Worm (Caenorhabditis elegans): ENCODE data around the gene nyn-3.

Gene nyn-3

DNA sequence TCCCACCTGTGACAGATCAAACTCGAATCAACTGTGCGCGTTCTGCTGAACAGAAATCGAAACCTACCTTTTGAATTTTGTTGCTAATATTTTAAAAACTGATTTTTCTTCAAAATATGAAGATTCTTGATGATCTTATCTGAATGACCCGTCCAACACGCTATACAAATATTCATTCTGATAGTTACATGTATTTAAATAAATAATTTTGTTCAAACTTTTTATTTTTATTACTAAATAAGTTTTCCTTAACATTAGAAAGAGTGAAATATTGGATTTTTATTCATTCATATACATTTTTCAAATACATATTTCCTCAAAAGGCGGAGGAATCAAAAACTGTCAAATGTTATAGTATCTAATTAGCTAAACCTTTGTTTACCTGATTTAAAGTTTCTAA is 24.4 kb downstream of the nyn-3 start, which contains the start of gene F13H8.8:
Gene F13H8.8, minus strand, starts transcription at position 101 of the 400 bp plus-strand sequence.
- TF ChIP-seq flt-1 (GFP tag; IDR thresholded peaks at IDR 0.05) (no peak), ref-1 (GFP tag; conservative IDR thresholded peaks at IDR 0.05) (no peak), T22C8.4 (GFP tag; IDR thresholded peaks at IDR 0.05) (no peak), ztf-29 (GFP tag; IDR thresholded peaks at IDR 0.05) (no peak), cog-1 (tag; optimal IDR thresholded peaks at IDR 0.05) (no peak), klf-2 (GFP tag; conservative IDR thresholded peaks at IDR 0.05) (no peak), tab-1 (GFP tag; IDR thresholded peaks at IDR 0.05) (no peak), ztf-23 (GFP tag; IDR thresholded peaks at IDR 0.05) (no peak), med-1 (GFP tag; optimal IDR thresholded peaks at IDR 0.05; ENCODE audit: insufficient read depth) (no peak)

DNA sequence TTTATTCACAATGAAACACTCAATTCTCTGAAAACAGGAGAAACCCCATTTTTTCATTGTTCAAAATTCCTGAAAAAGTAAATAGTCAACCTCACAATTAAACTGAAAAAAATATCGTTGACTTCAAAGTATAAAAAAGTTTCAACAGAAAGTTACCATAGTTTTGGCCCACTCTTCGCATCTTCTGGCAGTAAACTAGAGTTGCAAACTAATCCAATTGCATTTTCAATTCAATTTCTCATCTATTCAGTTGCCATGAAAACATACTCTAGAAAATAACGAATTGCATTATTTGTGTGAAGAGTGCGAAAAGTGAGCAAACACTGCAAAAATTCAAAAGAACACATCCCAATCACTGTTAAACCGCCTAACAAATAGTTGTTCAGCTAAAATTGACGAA is 28.7 kb downstream of the nyn-3 start, which contains the start of gene F13H8.3:
Gene F13H8.3, plus strand, starts transcription at position 301 of the 400 bp plus-strand sequence.
- TF ChIP-seq ztf-23 (GFP tag; IDR thresholded peaks at IDR 0.05) (no peak), T22C8.4 (GFP tag; IDR thresholded peaks at IDR 0.05) (no peak), cog-1 (tag; optimal IDR thresholded peaks at IDR 0.05) (no peak), ref-1 (GFP tag; conservative IDR thresholded peaks at IDR 0.05) (no peak), med-1 (GFP tag; optimal IDR thresholded peaks at IDR 0.05; ENCODE audit: insufficient read depth) (no peak), tab-1 (GFP tag; IDR thresholded peaks at IDR 0.05) (no peak), ztf-29 (GFP tag; IDR thresholded peaks at IDR 0.05) (no peak), flt-1 (GFP tag; IDR thresholded peaks at IDR 0.05) (no peak), klf-2 (GFP tag; conservative IDR thresholded peaks at IDR 0.05) (no peak)

DNA sequence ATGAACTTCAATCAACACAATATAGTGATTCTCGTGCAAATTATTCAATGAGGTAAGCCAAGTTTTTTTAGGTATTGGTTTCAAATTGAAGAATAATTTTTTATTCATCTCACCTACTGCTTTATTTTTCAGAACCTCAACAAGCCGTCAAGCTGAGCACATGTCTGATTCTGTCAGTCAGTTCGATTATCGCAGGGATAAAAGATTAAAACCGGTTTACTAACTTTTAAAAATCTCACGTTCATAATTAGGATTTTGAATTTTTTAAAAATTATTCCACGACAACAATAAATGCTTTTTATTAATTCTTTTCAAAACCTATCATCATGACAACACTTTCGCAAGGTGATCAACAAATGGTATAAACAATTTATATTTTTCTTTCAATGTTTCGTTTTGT is 30.2 kb downstream of the nyn-3 start, which contains the start of gene F13H8.12:
Gene F13H8.12, plus strand, starts transcription at position 301 of the 400 bp plus-strand sequence.
- TF ChIP-seq cog-1 (tag; optimal IDR thresholded peaks at IDR 0.05) (no peak), tab-1 (GFP tag; IDR thresholded peaks at IDR 0.05) (no peak), ref-1 (GFP tag; conservative IDR thresholded peaks at IDR 0.05) (no peak), T22C8.4 (GFP tag; IDR thresholded peaks at IDR 0.05) (no peak), flt-1 (GFP tag; IDR thresholded peaks at IDR 0.05) (no peak), med-1 (GFP tag; optimal IDR thresholded peaks at IDR 0.05; ENCODE audit: insufficient read depth) (no peak), ztf-29 (GFP tag; IDR thresholded peaks at IDR 0.05) (no peak), ztf-23 (GFP tag; IDR thresholded peaks at IDR 0.05) (no peak), klf-2 (GFP tag; conservative IDR thresholded peaks at IDR 0.05) (no peak)

DNA sequence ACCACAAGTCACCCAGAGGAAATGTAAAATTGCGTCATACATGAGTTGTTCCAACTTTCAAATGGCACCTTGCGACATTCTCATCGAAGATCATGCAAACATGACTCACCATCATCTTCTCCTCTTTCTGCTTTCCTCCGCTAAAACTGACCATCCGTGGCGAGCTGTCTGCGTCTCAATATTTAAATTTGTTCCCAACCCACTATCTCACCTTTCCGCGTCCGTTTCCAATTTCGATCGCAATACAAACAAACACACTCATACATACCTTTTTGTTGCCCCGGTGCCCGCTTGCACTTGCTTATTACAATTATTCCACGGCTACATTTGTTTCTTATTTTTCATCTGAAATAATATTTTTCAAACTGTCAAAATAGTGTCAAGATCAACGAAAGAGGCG is 31.7 kb downstream of the nyn-3 start, which contains the start of gene nmgp-1:
Gene nmgp-1, plus strand, starts transcription at position 174 of the 400 bp plus-strand sequence.
- TF ChIP-seq cog-1 (tag; optimal IDR thresholded peaks at IDR 0.05) (no peak), klf-2 (GFP tag; conservative IDR thresholded peaks at IDR 0.05) (no peak), ztf-23 (GFP tag; IDR thresholded peaks at IDR 0.05) (no peak), ref-1 (GFP tag; conservative IDR thresholded peaks at IDR 0.05) (no peak), med-1 (GFP tag; optimal IDR thresholded peaks at IDR 0.05; ENCODE audit: insufficient read depth) (no peak), T22C8.4 (GFP tag; IDR thresholded peaks at IDR 0.05) (no peak), flt-1 (GFP tag; IDR thresholded peaks at IDR 0.05) (no peak), tab-1 (GFP tag; IDR thresholded peaks at IDR 0.05) (no peak), ztf-29 (GFP tag; IDR thresholded peaks at IDR 0.05) (no peak)

DNA sequence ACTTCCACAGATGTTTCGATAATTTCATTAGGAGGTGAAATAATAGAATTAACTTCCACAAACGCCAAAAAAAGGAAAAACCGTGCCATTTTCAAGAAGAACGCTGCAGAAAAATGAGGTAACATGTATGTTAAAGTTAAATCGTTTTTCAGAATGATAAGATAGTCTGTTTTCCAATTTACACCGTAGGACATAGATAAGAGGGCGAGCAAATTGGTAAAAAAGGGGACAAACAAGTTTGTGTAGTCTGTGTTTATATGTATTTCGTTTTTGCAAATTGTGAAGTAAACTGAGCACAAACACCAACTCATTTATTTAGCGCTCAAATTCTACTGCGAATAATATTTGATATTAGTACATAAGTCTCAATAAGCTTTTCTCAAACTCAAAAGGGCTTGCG is 32.6 kb downstream of the nyn-3 start, which contains the start of gene F13H8.11:
Gene F13H8.11, minus strand, starts transcription at position 155 of the 400 bp plus-strand sequence.
- no peak for TF ChIP-seq ztf-29 (GFP tag; IDR thresholded peaks at IDR 0.05)
- no peak for TF ChIP-seq ztf-23 (GFP tag; IDR thresholded peaks at IDR 0.05)
- TF ChIP-seq klf-2 (GFP tag; conservative IDR thresholded peaks at IDR 0.05), result no peak
- no peak for TF ChIP-seq flt-1 (GFP tag; IDR thresholded peaks at IDR 0.05)
- TF ChIP-seq T22C8.4 (GFP tag; IDR thresholded peaks at IDR 0.05), result no peak
- TF ChIP-seq cog-1 (tag; optimal IDR thresholded peaks at IDR 0.05), result no peak
- TF ChIP-seq ref-1 (GFP tag; conservative IDR thresholded peaks at IDR 0.05), result no peak
- TF ChIP-seq med-1 (GFP tag; optimal IDR thresholded peaks at IDR 0.05; ENCODE audit: insufficient read depth), result no peak
- TF ChIP-seq tab-1 (GFP tag; IDR thresholded peaks at IDR 0.05), result no peak

DNA sequence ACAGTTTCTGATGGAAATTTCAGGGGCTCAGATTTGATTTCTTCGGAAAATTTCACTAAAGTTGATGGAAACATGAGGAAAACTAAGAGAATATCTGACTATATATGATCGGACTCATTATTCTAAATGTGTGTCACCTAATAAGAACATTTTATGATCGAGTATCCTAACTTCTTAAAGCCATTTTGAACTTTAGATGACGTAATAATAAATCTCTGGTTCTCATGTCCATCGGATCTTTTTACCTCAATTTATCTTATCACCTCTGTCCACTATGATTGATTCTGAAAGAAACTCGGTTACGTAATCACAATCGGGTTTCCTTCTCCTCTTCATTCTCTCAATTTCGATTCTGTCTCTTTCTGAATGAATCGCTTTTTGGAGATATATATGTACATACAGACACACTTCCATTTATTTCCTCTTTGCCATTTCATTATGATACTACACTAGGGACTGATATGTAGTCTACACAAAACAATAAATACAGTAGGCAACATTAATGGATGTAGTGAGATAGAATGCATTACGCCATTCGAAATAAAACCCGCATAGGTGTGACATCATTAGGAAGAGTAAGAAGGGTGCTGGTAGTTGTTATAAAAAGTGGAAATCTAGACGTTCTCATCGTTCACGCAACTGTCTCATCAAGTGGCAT is 35.1 kb downstream of the nyn-3 start:
- no peak for TF ChIP-seq cog-1 (tag; optimal IDR thresholded peaks at IDR 0.05)
- TF ChIP-seq ztf-29 (GFP tag; IDR thresholded peaks at IDR 0.05), result no peak
- TF ChIP-seq tab-1 (GFP tag; IDR thresholded peaks at IDR 0.05), result no peak
- TF ChIP-seq flt-1 (GFP tag; IDR thresholded peaks at IDR 0.05), result no peak
- TF ChIP-seq ref-1 (GFP tag; conservative IDR thresholded peaks at IDR 0.05), result no peak
- TF ChIP-seq med-1 (GFP tag; optimal IDR thresholded peaks at IDR 0.05; ENCODE audit: insufficient read depth), result no peak
- no peak for TF ChIP-seq ztf-23 (GFP tag; IDR thresholded peaks at IDR 0.05)
- TF ChIP-seq T22C8.4 (GFP tag; IDR thresholded peaks at IDR 0.05), result no peak
- no peak for TF ChIP-seq klf-2 (GFP tag; conservative IDR thresholded peaks at IDR 0.05)

DNA sequence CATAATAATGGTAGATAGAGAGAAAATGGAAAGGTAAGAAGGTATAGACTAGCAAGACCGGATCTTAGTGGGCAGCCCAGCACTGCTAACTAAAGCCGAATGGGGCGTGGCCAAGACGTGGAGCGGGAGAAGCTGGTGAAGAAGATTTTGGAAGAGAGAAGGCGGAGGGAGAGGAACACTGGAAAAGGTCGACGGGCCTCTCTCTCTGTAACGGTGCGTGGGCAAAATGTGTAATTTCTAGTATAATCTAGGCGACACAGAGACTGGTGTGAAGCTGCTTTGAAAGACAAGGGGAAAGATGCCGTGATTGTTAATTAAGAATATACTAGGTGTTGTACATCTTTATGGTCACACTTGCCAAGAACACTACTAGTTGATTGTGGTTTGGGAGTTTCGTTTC is 36.4 kb downstream of the nyn-3 start, which contains the start of gene F13H8.5:
Gene F13H8.5, minus strand, starts transcription at position 101 of the 400 bp plus-strand sequence.
- TF ChIP-seq ztf-23 (GFP tag; IDR thresholded peaks at IDR 0.05), result no peak
- TF ChIP-seq T22C8.4 (GFP tag; IDR thresholded peaks at IDR 0.05), result no peak
- TF ChIP-seq ref-1 (GFP tag; conservative IDR thresholded peaks at IDR 0.05), result no peak
- TF ChIP-seq tab-1 (GFP tag; IDR thresholded peaks at IDR 0.05), result no peak
- no peak for TF ChIP-seq flt-1 (GFP tag; IDR thresholded peaks at IDR 0.05)
- no peak for TF ChIP-seq cog-1 (tag; optimal IDR thresholded peaks at IDR 0.05)
- TF ChIP-seq klf-2 (GFP tag; conservative IDR thresholded peaks at IDR 0.05), result no peak
- no peak for TF ChIP-seq ztf-29 (GFP tag; IDR thresholded peaks at IDR 0.05)
- TF ChIP-seq med-1 (GFP tag; optimal IDR thresholded peaks at IDR 0.05; ENCODE audit: insufficient read depth), result no peak

DNA sequence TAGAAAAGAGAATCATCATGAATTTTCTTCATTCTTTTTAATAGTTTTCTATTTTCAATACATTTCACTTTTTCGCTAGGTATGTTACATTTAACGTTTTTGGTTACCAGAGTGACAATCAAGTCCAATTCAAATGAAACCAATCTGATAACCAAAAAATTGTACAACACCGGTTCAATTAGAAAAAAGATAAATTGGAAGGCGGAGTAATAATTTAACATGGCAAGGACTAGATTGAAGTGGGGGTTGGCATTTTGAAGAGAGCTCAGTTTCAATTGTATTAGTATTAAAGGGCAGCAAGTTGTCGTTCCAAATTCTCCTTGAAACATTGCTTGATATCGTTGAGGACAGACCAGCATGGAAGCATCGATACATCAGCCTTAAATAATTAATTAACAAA is 39.7 kb downstream of the nyn-3 start:
- TF ChIP-seq cog-1 (tag; optimal IDR thresholded peaks at IDR 0.05) (no peak), ztf-29 (GFP tag; IDR thresholded peaks at IDR 0.05) (no peak), ztf-23 (GFP tag; IDR thresholded peaks at IDR 0.05) (no peak), tab-1 (GFP tag; IDR thresholded peaks at IDR 0.05) (no peak), med-1 (GFP tag; optimal IDR thresholded peaks at IDR 0.05; ENCODE audit: insufficient read depth) (no peak), ref-1 (GFP tag; conservative IDR thresholded peaks at IDR 0.05) (no peak), T22C8.4 (GFP tag; IDR thresholded peaks at IDR 0.05) (no peak), klf-2 (GFP tag; conservative IDR thresholded peaks at IDR 0.05) (no peak), flt-1 (GFP tag; IDR thresholded peaks at IDR 0.05) (no peak)

All from whole organism, midembryonic.